Worm (Caenorhabditis elegans) whole organism, L4/young adult: ENCODE measurements around the gene pot-3.
"Not testable (repeated sequence)": the region's sequence is repeated elsewhere in the genome, so short reads cannot be mapped to it uniquely, and the experiment has no call there.

Source experiments
- W03F9.2 ChIP-seq: fragments of 150-350 bp; optimal IDR thresholded peaks from 2 replicates; lab custom pipeline; 2014; ENCODE audit warnings: missing biosample characterization, missing genetic modification characterization
- dao-5 ChIP-seq: sonication (generic microtip); optimal IDR thresholded peaks from 2 replicates; lab custom pipeline; 2016; ENCODE audit warnings: missing genotype, missing genetic modification characterization, moderate library complexity, missing compliant biosample characterization
- him-1 ChIP-seq: sonication (generic microtip); optimal IDR thresholded peaks from 2 replicates; lab custom pipeline; 2016; ENCODE audit warnings: missing genotype, missing genetic modification reagents, missing genetic modification characterization, missing compliant biosample characterization

pot-3 gene

ce11 chrIII:13780199-13780706 lies at the start of gene pot-3:
TSS of gene pot-3 (plus strand) at chrIII:13780215.
- TF ChIP-seq W03F9.2 (tag; lab: Kevin White, UChicago) (no peak), him-1 (tag; lab: Kevin White, UChicago) (no peak), dao-5 (tag; lab: Kevin White, UChicago) (no peak)

- no peak for TF ChIP-seq W03F9.2 (tag; lab: Kevin White, UChicago)
- TF ChIP-seq dao-5 (tag; lab: Kevin White, UChicago), result no peak
- no peak for TF ChIP-seq him-1 (tag; lab: Kevin White, UChicago)
Observed at ce11 chrIII:13731589-13731988, 48.4 kb upstream of the pot-3 start, which contains the start of gene W06F12.2. TSS of gene W06F12.2 (minus strand) at chrIII:13731689.

- no peak for TF ChIP-seq W03F9.2 (tag; lab: Kevin White, UChicago)
- no peak for TF ChIP-seq him-1 (tag; lab: Kevin White, UChicago)
- no peak for TF ChIP-seq dao-5 (tag; lab: Kevin White, UChicago)
Observed at ce11 chrIII:13732665-13733064, 47.4 kb upstream of the pot-3 start.

- TF ChIP-seq dao-5 (tag; lab: Kevin White, UChicago) (no peak), W03F9.2 (tag; lab: Kevin White, UChicago) (no peak), him-1 (tag; lab: Kevin White, UChicago) (no peak)
Observed at ce11 chrIII:13733833-13734232, 46.2 kb upstream of the pot-3 start.

ce11 chrIII:13735008-13735407 lies 45.0 kb upstream of the pot-3 start, which contains the start of gene W06F12.3:
TSS of gene W06F12.3 (plus strand) at chrIII:13735030.
- TF ChIP-seq dao-5 (tag; lab: Kevin White, UChicago), result no peak
- TF ChIP-seq him-1 (tag; lab: Kevin White, UChicago), result no peak
- no peak for TF ChIP-seq W03F9.2 (tag; lab: Kevin White, UChicago)

- TF ChIP-seq W03F9.2 (tag; lab: Kevin White, UChicago) (no peak), him-1 (tag; lab: Kevin White, UChicago) (no peak), dao-5 (tag; lab: Kevin White, UChicago) (no peak)
Observed at ce11 chrIII:13741410-13741809, 38.6 kb upstream of the pot-3 start.

ce11 chrIII:13742028-13742427 lies 38.0 kb upstream of the pot-3 start:
- TF ChIP-seq W03F9.2 (tag; lab: Kevin White, UChicago) (no peak), him-1 (tag; lab: Kevin White, UChicago) (no peak), dao-5 (tag; lab: Kevin White, UChicago) (no peak)

ce11 chrIII:13743922-13744321 lies 36.1 kb upstream of the pot-3 start, which contains the start of gene tyr-2:
TSS of gene tyr-2 (plus strand) at chrIII:13744222.
- TF ChIP-seq dao-5 (tag; lab: Kevin White, UChicago), result no peak
- no peak for TF ChIP-seq W03F9.2 (tag; lab: Kevin White, UChicago)
- no peak for TF ChIP-seq him-1 (tag; lab: Kevin White, UChicago)

ce11 chrIII:13748312-13748711 lies 31.7 kb upstream of the pot-3 start, which contains the start of gene K08E3.2:
TSS of gene K08E3.2 (minus strand) at chrIII:13748686.
- TF ChIP-seq him-1 (tag; lab: Kevin White, UChicago), result no peak
- no peak for TF ChIP-seq dao-5 (tag; lab: Kevin White, UChicago)
- TF ChIP-seq W03F9.2 (tag; lab: Kevin White, UChicago), result no peak

- TF ChIP-seq W03F9.2, him-1, dao-5 (tag; lab: Kevin White, UChicago): not testable (repeated sequence)
Observed at ce11 chrIII:13751144-13751543, 28.9 kb upstream of the pot-3 start, which contains the start of gene mlc-7. TSS of gene mlc-7 (plus strand) at chrIII:13751444.

ce11 chrIII:13755689-13756088 lies 24.3 kb upstream of the pot-3 start, which contains the start of gene toca-2:
TSS of gene toca-2 (plus strand) at chrIII:13755896.
- TF ChIP-seq W03F9.2 (tag; lab: Kevin White, UChicago) (peak; percentile 19), dao-5 (tag; lab: Kevin White, UChicago) (no peak), him-1 (tag; lab: Kevin White, UChicago) (no peak)

- no peak for TF ChIP-seq him-1 (tag; lab: Kevin White, UChicago)
- TF ChIP-seq W03F9.2 (tag; lab: Kevin White, UChicago), result no peak
- no peak for TF ChIP-seq dao-5 (tag; lab: Kevin White, UChicago)
Observed at ce11 chrIII:13759691-13760090, 20.3 kb upstream of the pot-3 start.

- TF ChIP-seq dao-5 (tag; lab: Kevin White, UChicago) (no peak), W03F9.2 (tag; lab: Kevin White, UChicago) (no peak), him-1 (tag; lab: Kevin White, UChicago) (no peak)
Observed at ce11 chrIII:13761022-13761421, 19.0 kb upstream of the pot-3 start.

ce11 chrIII:13762046-13762445 lies 18.0 kb upstream of the pot-3 start, which contains the start of gene dbn-1:
TSS of gene dbn-1 (minus strand) at chrIII:13762069.
- TF ChIP-seq W03F9.2 (tag; lab: Kevin White, UChicago), result no peak
- TF ChIP-seq him-1 (tag; lab: Kevin White, UChicago), result no peak
- TF ChIP-seq dao-5 (tag; lab: Kevin White, UChicago), result no peak
